Worm (Caenorhabditis elegans) whole organism, young adult: ENCODE data around the gene siah-1.

Source experiments
- K12H6.12 ChIP-seq: fragments of 200-800 bp; sonication (Bioruptor generic); optimal IDR thresholded peaks from 2 replicates; lab custom pipeline; 2018; ENCODE audit warnings: mild to moderate bottlenecking, missing genetic modification characterization, missing compliant biosample characterization
- ZK185.1 ChIP-seq: sonication (generic microtip); optimal IDR thresholded peaks from 2 replicates; lab custom pipeline; 2016; ENCODE audit warnings: mild to moderate bottlenecking, missing genetic modification characterization, missing compliant biosample characterization; ENCODE audit not compliant: poor library complexity, severe bottlenecking
- aptf-2 ChIP-seq: fragments of 200-800 bp; sonication (Bioruptor generic); conservative IDR thresholded peaks from 2 replicates; pipeline ENCODE4 v1.3.6; 2022; ENCODE audit warnings: missing genetic modification reagents, missing genetic modification characterization, missing compliant biosample characterization
- dpl-1 ChIP-seq: fragments of 150-350 bp; optimal IDR thresholded peaks from 2 replicates; lab custom pipeline; 2014; ENCODE audit warnings: missing biosample characterization, missing genetic modification reagents, missing genetic modification characterization
- hrde-1 ChIP-seq: sonication (generic microtip); optimal IDR thresholded peaks from 2 replicates; lab custom pipeline; 2016; ENCODE audit warnings: missing genetic modification characterization, mild to moderate bottlenecking, missing compliant biosample characterization, moderate library complexity, missing genotype, missing genetic modification reagents, borderline replicate concordance
- hsf-1 ChIP-seq: fragments of 200-800 bp; sonication (Bioruptor generic); IDR thresholded peaks from 2 replicates; pipeline ENCODE4 v1.3.6; 2022; ENCODE audit warnings: missing genetic modification reagents, missing genetic modification characterization, missing compliant biosample characterization
- lsy-27 ChIP-seq: sonication (generic microtip); optimal IDR thresholded peaks from 2 replicates; lab custom pipeline; 2017; ENCODE audit warnings: missing genetic modification characterization, mild to moderate bottlenecking, missing compliant biosample characterization, antibody characterized with exemption, missing genotype, borderline replicate concordance; ENCODE audit not compliant: insufficient read depth
- madf-10 ChIP-seq: sonication (generic microtip); optimal IDR thresholded peaks from 2 replicates; lab custom pipeline; 2016; ENCODE audit warnings: mild to moderate bottlenecking, missing genetic modification characterization, missing compliant biosample characterization
- mxl-1 ChIP-seq: sonication (generic microtip); optimal IDR thresholded peaks from 2 replicates; lab custom pipeline; 2016; ENCODE audit warnings: missing genetic modification characterization, missing compliant biosample characterization
- nhr-90 ChIP-seq: sonication (generic microtip); optimal IDR thresholded peaks from 2 replicates; lab custom pipeline; 2016; ENCODE audit warnings: missing genotype, mild to moderate bottlenecking, missing genetic modification characterization, missing compliant biosample characterization
- sea-2 ChIP-seq: fragments of 200-800 bp; sonication (Bioruptor generic); IDR thresholded peaks from 2 replicates; pipeline ENCODE4 v1.3.6; 2022; ENCODE audit warnings: missing genetic modification characterization, missing compliant biosample characterization
- unc-130 ChIP-seq: sonication (generic microtip); optimal IDR thresholded peaks from 2 replicates; lab custom pipeline; 2016; ENCODE audit warnings: missing genetic modification reagents, missing genetic modification characterization, missing compliant biosample characterization
- unc-62 ChIP-seq: fragments of 150-350 bp; optimal IDR thresholded peaks from 2 replicates; lab custom pipeline; 2014; ENCODE audit warnings: missing biosample characterization, missing genetic modification reagents, missing genetic modification characterization

- TF ChIP-seq hsf-1 (GFP tag; lab: Robert Waterston, UW), result no peak
- no peak for TF ChIP-seq lsy-27
- TF ChIP-seq K12H6.12 (tag; lab: Kevin White, UChicago), result no peak
- TF ChIP-seq unc-130 (GFP tag; lab: Kevin White, UChicago), result no peak
- no peak for TF ChIP-seq hrde-1 (tag; lab: Kevin White, UChicago)
- TF ChIP-seq mxl-1 (tag; lab: Kevin White, UChicago), result no peak
- no peak for TF ChIP-seq madf-10
- TF ChIP-seq nhr-90, result no peak
- TF ChIP-seq sea-2, result no peak
- no peak for TF ChIP-seq unc-62 (GFP tag; lab: Kevin White, UChicago)
- TF ChIP-seq ZK185.1 (tag; lab: Kevin White, UChicago), result no peak
- TF ChIP-seq aptf-2, result no peak
- TF ChIP-seq dpl-1, result no peak
Measured at ce11 chrIV:3731430-3731829, 12.4 kb upstream of the siah-1 start.
